Worm (Caenorhabditis elegans) whole organism, L4 larva: ENCODE measurements around the gene Y43F8C.11.
"Not testable (repeated sequence)": the region's sequence is repeated elsewhere in the genome, so short reads cannot be mapped to it uniquely, and the experiment has no call there.

Experiments used
- F49E8.2 ChIP-seq: sonication (generic microtip); optimal IDR thresholded peaks from 2 replicates; lab custom pipeline; 2016; ENCODE audit warnings: missing compliant biosample characterization, mild to moderate bottlenecking, missing genetic modification characterization, borderline replicate concordance
- Y48G9A.11 ChIP-seq: fragments of 200-800 bp; sonication (Bioruptor generic); IDR thresholded peaks from 2 replicates; pipeline ENCODE4 v1.3.6; 2022; ENCODE audit warnings: missing genetic modification reagents, missing genetic modification characterization, missing compliant biosample characterization
- ZK337.2 ChIP-seq: fragments of 200-800 bp; sonication (Bioruptor generic); IDR thresholded peaks from 2 replicates; pipeline ENCODE4 v1.3.6; 2022; ENCODE audit warnings: missing genetic modification reagents, missing genetic modification characterization, missing compliant biosample characterization
- aha-1 ChIP-seq: fragments of 150-350 bp; peaks from one replicate; lab custom pipeline; 2014; ENCODE audit warnings: missing biosample characterization, missing genetic modification characterization
- ceh-20 ChIP-seq: fragments of 200-800 bp; sonication (Bioruptor generic); IDR thresholded peaks from 2 replicates; pipeline ENCODE4 v1.3.6; 2022; ENCODE audit warnings: missing genetic modification reagents, missing genetic modification characterization, missing compliant biosample characterization
- ceh-28 ChIP-seq: fragments of 150-350 bp; optimal IDR thresholded peaks from 2 replicates; lab custom pipeline; 2014; ENCODE audit warnings: missing biosample characterization, missing genetic modification reagents, missing genetic modification characterization
- ceh-32 ChIP-seq: sonication (generic microtip); optimal IDR thresholded peaks from 2 replicates; lab custom pipeline; 2016; ENCODE audit warnings: mild to moderate bottlenecking, missing genetic modification characterization, missing compliant biosample characterization; ENCODE audit not compliant: poor library complexity
- daf-19 ChIP-seq: fragments of 200-800 bp; sonication (Bioruptor generic); conservative IDR thresholded peaks from 2 replicates; pipeline ENCODE4 v1.3.6; 2022; ENCODE audit warnings: missing genetic modification characterization, missing compliant biosample characterization
- dmd-6 ChIP-seq: fragments of 200-800 bp; sonication (Bioruptor generic); IDR thresholded peaks from 2 replicates; pipeline ENCODE4 v1.3.6; 2022; ENCODE audit warnings: missing genetic modification reagents, missing genetic modification characterization, missing compliant biosample characterization
- dmd-9 ChIP-seq: fragments of 200-800 bp; sonication (Bioruptor generic); IDR thresholded peaks from 2 replicates; pipeline ENCODE4 v1.3.6; 2022; ENCODE audit warnings: missing genetic modification reagents, missing genetic modification characterization, missing compliant biosample characterization
- dve-1 ChIP-seq: sonication (generic microtip); optimal IDR thresholded peaks from 2 replicates; lab custom pipeline; 2017; ENCODE audit warnings: antibody characterized with exemption, mild to moderate bottlenecking, missing genetic modification characterization, missing compliant biosample characterization; ENCODE audit not compliant: insufficient read depth
- egl-43 ChIP-seq: fragments of 200-800 bp; sonication (Bioruptor generic); IDR thresholded peaks from 2 replicates; pipeline ENCODE4 v1.3.6; 2022; ENCODE audit warnings: missing genetic modification reagents, missing genetic modification characterization, missing compliant biosample characterization
- hif-1 ChIP-seq, 2 experiments: sonication (generic microtip); optimal IDR thresholded peaks; 2 replicates each; lab custom pipeline; 2016 to 2017; ENCODE audit warnings: missing compliant biosample characterization in 2 of 2, missing genetic modification characterization in 2 of 2, missing genetic modification reagents in 2 of 2, missing genotype in 2 of 2, mild to moderate bottlenecking in 1 of 2
- hlh-11 ChIP-seq: fragments of 200-800 bp; sonication (Bioruptor generic); optimal IDR thresholded peaks from 2 replicates; lab custom pipeline; 2018; ENCODE audit warnings: mild to moderate bottlenecking, missing genetic modification characterization, missing compliant biosample characterization
- lin-13 ChIP-seq: fragments of 150-350 bp; optimal IDR thresholded peaks from 2 replicates; lab custom pipeline; 2014; ENCODE audit warnings: missing biosample characterization, missing genetic modification reagents, missing genetic modification characterization
- lin-29 ChIP-seq: fragments of 200-800 bp; sonication (Bioruptor generic); IDR thresholded peaks from 2 replicates; pipeline ENCODE4 v1.3.6; 2022; ENCODE audit warnings: missing genetic modification reagents, missing genetic modification characterization, missing compliant biosample characterization
- lin-38 ChIP-seq: fragments of 200-800 bp; sonication (Bioruptor generic); IDR thresholded peaks from 2 replicates; pipeline ENCODE4 v1.3.6; 2022; ENCODE audit warnings: missing genetic modification reagents, missing genetic modification characterization, missing compliant biosample characterization
- nhr-25 ChIP-seq: sonication (generic microtip); optimal IDR thresholded peaks from 2 replicates; lab custom pipeline; 2017; ENCODE audit warnings: missing genetic modification characterization, mild to moderate bottlenecking, missing compliant biosample characterization, antibody characterized with exemption, moderate library complexity, borderline replicate concordance; ENCODE audit not compliant: insufficient read depth
- nhr-41 ChIP-seq: fragments of 200-800 bp; sonication (Bioruptor generic); IDR thresholded peaks from 2 replicates; pipeline ENCODE4 v1.3.6; 2022; ENCODE audit warnings: missing genetic modification reagents, missing genetic modification characterization, missing compliant biosample characterization
- nhr-77 ChIP-seq: fragments of 150-350 bp; optimal IDR thresholded peaks from 2 replicates; lab custom pipeline; 2014; ENCODE audit warnings: missing biosample characterization, missing genetic modification characterization
- pqm-1 ChIP-seq: sonication (generic microtip); optimal IDR thresholded peaks from 2 replicates; lab custom pipeline; 2017; ENCODE audit warnings: missing biosample characterization, missing genetic modification characterization
- sdz-12 ChIP-seq: fragments of 200-800 bp; sonication (Bioruptor generic); optimal IDR thresholded peaks from 2 replicates; lab custom pipeline; 2018; ENCODE audit warnings: mild to moderate bottlenecking, missing genetic modification characterization, missing compliant biosample characterization
- set-16 ChIP-seq: fragments of 200-800 bp; sonication (Bioruptor generic); IDR thresholded peaks from 2 replicates; pipeline ENCODE4 v1.3.6; 2022; ENCODE audit warnings: missing genetic modification reagents, missing genetic modification characterization, missing compliant biosample characterization
- spr-3 ChIP-seq: fragments of 200-800 bp; sonication (Bioruptor generic); optimal IDR thresholded peaks from 2 replicates; lab custom pipeline; 2018; ENCODE audit warnings: mild to moderate bottlenecking, missing genetic modification characterization, missing compliant biosample characterization
- unc-39 ChIP-seq: sonication (generic microtip); optimal IDR thresholded peaks from 2 replicates; lab custom pipeline; 2017; ENCODE audit warnings: missing biosample characterization, missing genetic modification characterization
- vab-7 ChIP-seq: fragments of 200-800 bp; sonication (Bioruptor generic); IDR thresholded peaks from 2 replicates; pipeline ENCODE4 v1.3.6; 2022; ENCODE audit warnings: missing genetic modification reagents, missing genetic modification characterization, missing compliant biosample characterization
- zag-1 ChIP-seq: fragments of 150-350 bp; optimal IDR thresholded peaks from 2 replicates; lab custom pipeline; 2014; ENCODE audit warnings: missing biosample characterization, missing genetic modification characterization
- zfp-2 ChIP-seq: sonication (generic microtip); optimal IDR thresholded peaks from 2 replicates; lab custom pipeline; 2016; ENCODE audit warnings: mild to moderate bottlenecking, missing genetic modification characterization, missing compliant biosample characterization
- zip-2 ChIP-seq: fragments of 150-350 bp; optimal IDR thresholded peaks from 2 replicates; lab custom pipeline; 2014; ENCODE audit warnings: missing biosample characterization, missing genetic modification characterization
- ztf-7 ChIP-seq: fragments of 150-350 bp; optimal IDR thresholded peaks from 2 replicates; lab custom pipeline; 2014; ENCODE audit warnings: missing biosample characterization, missing genetic modification characterization

The Y43F8C.11 gene

ce11 chrV:19697348-19698172 is 27.5 kb downstream of the Y43F8C.11 start, which contains the start of the genes Y43F8C.13 and ani-3 (continued):
- TF ChIP-seq dmd-9 (no peak), ztf-7 (no peak), Y48G9A.11 (GFP tag; lab: Robert Waterston, UW) (no peak), ZK337.2 (GFP tag; lab: Robert Waterston, UW) (no peak), aha-1 (tag; lab: Kevin White, UChicago) (peak; percentile 39), zip-2 (tag; lab: Kevin White, UChicago) (no peak), lin-13 (GFP tag; lab: Kevin White, UChicago) (peak; percentile 17), zag-1 (tag; lab: Kevin White, UChicago) (no peak), dmd-6 (GFP tag; lab: Robert Waterston, UW) (peak; percentile 43; the same call in 1 of the 2 replicates), ceh-32 (tag; lab: Kevin White, UChicago) (no peak), spr-3 (no peak), unc-39 (tag; lab: Kevin White, UChicago) (no peak), F49E8.2 (no peak), nhr-25 (tag; lab: Kevin White, UChicago) (no peak), lin-29 (GFP tag; lab: Robert Waterston, UW) (no peak), egl-43 (GFP tag; lab: Robert Waterston, UW) (no peak), dve-1 (tag; lab: Kevin White, UChicago) (peak; percentile 61), daf-19 (no peak), ceh-28 (tag; lab: Kevin White, UChicago) (peak; percentile 24), hlh-11 (tag; lab: Kevin White, UChicago) (peak; percentile 28), set-16 (GFP tag; lab: Robert Waterston, UW) (peak; percentile 75), hif-1 (tag; optimal IDR thresholded peaks at IDR 0.05; lab: Kevin White, UChicago) (no peak)

DNA sequence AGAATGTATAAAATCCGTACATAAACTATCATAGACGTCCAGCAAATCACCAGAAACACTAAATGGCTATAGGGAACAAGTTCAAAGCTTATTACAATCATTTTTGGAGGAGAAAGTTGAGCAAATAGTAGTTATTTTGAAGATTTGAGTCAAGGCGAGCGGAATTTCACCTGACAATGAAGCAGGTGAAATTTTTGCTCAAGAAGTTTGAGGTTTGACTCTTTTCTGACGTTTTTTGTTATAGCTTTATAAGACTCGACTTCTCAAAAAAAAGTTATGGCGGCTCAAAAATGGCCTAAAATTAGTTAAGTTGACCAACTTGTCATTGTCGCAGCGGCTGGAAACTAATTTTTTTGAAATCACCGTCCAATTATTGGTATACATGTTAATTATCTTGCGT is 38.8 kb downstream of the Y43F8C.11 start, which contains the start of gene srv-3:
srv-3 (minus strand) TSS at position 101 of the 400 bp plus-strand sequence.
- no peak for TF ChIP-seq nhr-77
- TF ChIP-seq, all 104 proteins: peak for 0

DNA sequence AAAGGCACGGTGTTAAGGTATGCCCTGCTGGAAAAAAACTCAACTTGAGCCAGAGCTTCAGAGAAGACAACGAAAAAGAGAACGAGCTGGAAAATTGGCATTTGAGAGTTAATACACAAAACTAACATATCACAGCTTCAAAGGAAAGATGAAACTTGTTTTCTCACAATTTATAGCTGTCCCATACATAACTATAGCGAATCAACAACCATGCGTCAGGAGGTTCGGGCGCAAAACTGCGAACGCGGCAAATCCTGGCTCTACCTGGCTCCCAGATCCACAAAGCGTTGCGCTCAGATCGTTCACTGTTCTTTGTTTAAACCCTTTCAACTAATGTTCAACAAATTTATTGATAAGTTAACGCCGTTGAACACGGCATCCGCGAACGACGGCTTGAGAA is 40.5 kb downstream of the Y43F8C.11 start, which contains the start of gene Y43F8C.15:
Y43F8C.15 (minus strand) TSS at position 101 of the 400 bp plus-strand sequence.
- not testable (repeated sequence) for TF ChIP-seq zfp-2; daf-19; ceh-20 (GFP tag; lab: Robert Waterston, UW)

ce11 chrV:19711646-19712045 is 41.6 kb downstream of the Y43F8C.11 start, which contains the start of gene Y43F8C.23:
Gene Y43F8C.23, minus strand, starts transcription at chrV:19711746.
- TF ChIP-seq aha-1 (tag; lab: Kevin White, UChicago); ZK337.2 (GFP tag; lab: Robert Waterston, UW); pqm-1 (tag; lab: Kevin White, UChicago): not testable (repeated sequence)

DNA sequence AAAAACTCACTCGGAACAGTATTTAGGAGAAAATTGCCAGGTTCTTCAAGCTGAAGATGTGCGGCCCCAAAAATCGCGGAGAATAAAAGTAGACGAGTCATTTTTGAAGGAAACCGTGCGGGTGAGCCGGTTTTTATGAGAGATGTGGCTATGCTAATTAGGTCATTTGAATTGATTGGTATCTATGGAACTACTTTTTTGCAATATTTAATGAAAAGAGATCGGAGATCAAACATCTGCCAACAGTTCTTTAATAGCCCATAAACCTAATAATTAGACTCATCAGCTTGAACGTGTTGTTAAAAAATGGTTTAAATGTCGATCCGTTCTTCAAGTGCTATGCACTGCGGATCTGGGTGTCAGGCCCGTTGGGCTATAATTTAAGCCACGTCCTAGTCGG is 45.4 kb downstream of the Y43F8C.11 start, which contains the start of gene Y43F8C.16:
Y43F8C.16 (minus strand) TSS at position 101 of the 400 bp plus-strand sequence.
- peak; percentile 9 for TF ChIP-seq aha-1 (tag; lab: Kevin White, UChicago)
- TF ChIP-seq nhr-41 (GFP tag; lab: Robert Waterston, UW), result no peak
- TF ChIP-seq sdz-12, result no peak
- no peak for TF ChIP-seq lin-38
- TF ChIP-seq vab-7 (GFP tag; lab: Robert Waterston, UW), result no peak
